Worm (Caenorhabditis elegans): ENCODE measurements around the gene E04F6.4.
A peak's percentile ranks its signal among the peaks of the same experiment; 100 is the strongest.

The E04F6.4 gene

ce11 chrII:7174843-7175242 lies 14.4 kb upstream of the E04F6.4 start, which contains the start of gene glc-4:
TSS of gene glc-4 (minus strand) at chrII:7174943.
- TF ChIP-seq him-1 (tag; optimal IDR thresholded peaks at IDR 0.05), result no peak
- TF ChIP-seq W03F9.2 (tag; optimal IDR thresholded peaks at IDR 0.05), result no peak
- TF ChIP-seq dao-5 (tag; optimal IDR thresholded peaks at IDR 0.05), result no peak

ce11 chrII:7176108-7176507 lies 13.1 kb upstream of the E04F6.4 start:
- no peak for TF ChIP-seq W03F9.2 (tag; optimal IDR thresholded peaks at IDR 0.05)
- TF ChIP-seq him-1 (tag; optimal IDR thresholded peaks at IDR 0.05), result no peak
- no peak for TF ChIP-seq dao-5 (tag; optimal IDR thresholded peaks at IDR 0.05)

ce11 chrII:7182630-7183029 lies 6.6 kb upstream of the E04F6.4 start:
- TF ChIP-seq W03F9.2 (tag; optimal IDR thresholded peaks at IDR 0.05) (no peak), him-1 (tag; optimal IDR thresholded peaks at IDR 0.05) (no peak), dao-5 (tag; optimal IDR thresholded peaks at IDR 0.05) (no peak)

ce11 chrII:7183493-7184272 lies 5.5 kb upstream of the E04F6.4 start, which contains the start of gene pdl-1:
TSS of gene pdl-1 (plus strand) at chrII:7183801.
- TF ChIP-seq him-1 (tag; optimal IDR thresholded peaks at IDR 0.05), result peak; percentile 80
- peak; percentile 94 for TF ChIP-seq dao-5 (tag; optimal IDR thresholded peaks at IDR 0.05)
- peak; percentile 51 for TF ChIP-seq W03F9.2 (tag; optimal IDR thresholded peaks at IDR 0.05)

ce11 chrII:7186117-7186516 lies 3.1 kb upstream of the E04F6.4 start:
- TF ChIP-seq dao-5 (tag; optimal IDR thresholded peaks at IDR 0.05) (no peak), him-1 (tag; optimal IDR thresholded peaks at IDR 0.05) (no peak), W03F9.2 (tag; optimal IDR thresholded peaks at IDR 0.05) (no peak)

ce11 chrII:7187110-7187509 lies 2.1 kb upstream of the E04F6.4 start, which contains the start of gene C27H5.6:
TSS of gene C27H5.6 (minus strand) at chrII:7187210.
- TF ChIP-seq W03F9.2 (tag; optimal IDR thresholded peaks at IDR 0.05) (no peak), dao-5 (tag; optimal IDR thresholded peaks at IDR 0.05) (no peak), him-1 (tag; optimal IDR thresholded peaks at IDR 0.05) (no peak)

- TF ChIP-seq W03F9.2 (tag; optimal IDR thresholded peaks at IDR 0.05) (no peak), him-1 (tag; optimal IDR thresholded peaks at IDR 0.05) (no peak), dao-5 (tag; optimal IDR thresholded peaks at IDR 0.05) (no peak)
These were observed 6.3 kb downstream of the E04F6.4 start, which contains the start of gene acdh-12 for ce11 chrII:7195541-7195940. TSS of gene acdh-12 (minus strand) at chrII:7195641.

ce11 chrII:7196040-7196439 lies 6.8 kb downstream of the E04F6.4 start, which contains the start of gene maoc-1:
TSS of gene maoc-1 (plus strand) at chrII:7196276.
- no peak for TF ChIP-seq dao-5 (tag; optimal IDR thresholded peaks at IDR 0.05)
- no peak for TF ChIP-seq him-1 (tag; optimal IDR thresholded peaks at IDR 0.05)
- TF ChIP-seq W03F9.2 (tag; optimal IDR thresholded peaks at IDR 0.05), result no peak

- TF ChIP-seq him-1 (tag; optimal IDR thresholded peaks at IDR 0.05) (no peak), W03F9.2 (tag; optimal IDR thresholded peaks at IDR 0.05) (no peak), dao-5 (tag; optimal IDR thresholded peaks at IDR 0.05) (no peak)
These were observed 8.2 kb downstream of the E04F6.4 start for ce11 chrII:7197434-7197833.

ce11 chrII:7199308-7199707 lies 10.1 kb downstream of the E04F6.4 start, which contains the start of gene E04F6.6:
TSS of gene E04F6.6 (minus strand) at chrII:7199565.
- no peak for TF ChIP-seq W03F9.2 (tag; optimal IDR thresholded peaks at IDR 0.05)
- TF ChIP-seq him-1 (tag; optimal IDR thresholded peaks at IDR 0.05), result no peak
- no peak for TF ChIP-seq dao-5 (tag; optimal IDR thresholded peaks at IDR 0.05)

- TF ChIP-seq dao-5 (tag; optimal IDR thresholded peaks at IDR 0.05) (peak; percentile 60), W03F9.2 (tag; optimal IDR thresholded peaks at IDR 0.05) (no peak), him-1 (tag; optimal IDR thresholded peaks at IDR 0.05) (peak; percentile 57)
These were observed 10.9 kb downstream of the E04F6.4 start, which contains the start of gene pcrg-1 for ce11 chrII:7200051-7200599. TSS of gene pcrg-1 (plus strand) at chrII:7200549.

- TF ChIP-seq dao-5 (tag; optimal IDR thresholded peaks at IDR 0.05) (no peak), him-1 (tag; optimal IDR thresholded peaks at IDR 0.05) (no peak), W03F9.2 (tag; optimal IDR thresholded peaks at IDR 0.05) (no peak)
These were observed 13.9 kb downstream of the E04F6.4 start, which contains the start of gene srd-56 for ce11 chrII:7203110-7203509. TSS of gene srd-56 (minus strand) at chrII:7203210.

- TF ChIP-seq dao-5 (tag; optimal IDR thresholded peaks at IDR 0.05) (no peak), W03F9.2 (tag; optimal IDR thresholded peaks at IDR 0.05) (no peak), him-1 (tag; optimal IDR thresholded peaks at IDR 0.05) (no peak)
These were observed 15.7 kb downstream of the E04F6.4 start, which contains the start of gene srd-58 for ce11 chrII:7204951-7205350. TSS of gene srd-58 (minus strand) at chrII:7205051.

- TF ChIP-seq W03F9.2 (tag; optimal IDR thresholded peaks at IDR 0.05), result no peak
- TF ChIP-seq him-1 (tag; optimal IDR thresholded peaks at IDR 0.05), result no peak
- TF ChIP-seq dao-5 (tag; optimal IDR thresholded peaks at IDR 0.05), result no peak
These were observed 16.2 kb downstream of the E04F6.4 start, which contains the start of gene srd-59 for ce11 chrII:7205388-7205787. TSS of gene srd-59 (plus strand) at chrII:7205688.

All from whole organism, L4/young adult.